Worm (Caenorhabditis elegans): Measurements from ENCODE around the gene F21C10.13.
A peak's percentile ranks its signal among the peaks of the same experiment; 100 is the strongest.

ce11 chrV:9092209-9092608 lies 29.9 kb upstream of the F21C10.13 start, which contains the start of gene T27E4.1:
- TF ChIP-seq mep-1 (tag; optimal IDR thresholded peaks at IDR 0.05): peak; percentile 12
- no peak for TF ChIP-seq ces-1 (GFP tag; optimal IDR thresholded peaks at IDR 0.05)
- TF ChIP-seq unc-62 (GFP tag; optimal IDR thresholded peaks at IDR 0.05 in 1 of 2): no peak
- TF ChIP-seq unc-62 (tag; optimal IDR thresholded peaks at IDR 0.05): no peak
- no peak for TF ChIP-seq hlh-11 (tag; optimal IDR thresholded peaks at IDR 0.05)
- TF ChIP-seq ztf-11 (tag; optimal IDR thresholded peaks at IDR 0.05): no peak
- no peak for TF ChIP-seq R02D3.7 (tag; optimal IDR thresholded peaks at IDR 0.05)
- no peak for TF ChIP-seq aha-1 (tag)
- TF ChIP-seq gei-8 (GFP tag; optimal IDR thresholded peaks at IDR 0.05): no peak
